Worm (Caenorhabditis elegans): Measurements from ENCODE around the gene elt-7.

elt-7 gene

ce11 chrV:4820601-4821000 is 50.1 kb downstream of the elt-7 start:
- TF ChIP-seq ceh-36 (tag; optimal IDR thresholded peaks at IDR 0.05), result no peak
- TF ChIP-seq aly-1 (tag; optimal IDR thresholded peaks at IDR 0.05), result no peak
- no peak for TF ChIP-seq ama-1 (optimal IDR thresholded peaks at IDR 0.05)
- TF ChIP-seq B0310.2 (tag; optimal IDR thresholded peaks at IDR 0.05), result no peak
- TF ChIP-seq pes-1 (GFP tag; IDR thresholded peaks at IDR 0.05), result no peak
- TF ChIP-seq tra-4 (tag; optimal IDR thresholded peaks at IDR 0.05), result no peak
- TF ChIP-seq hmg-4 (GFP tag; optimal IDR thresholded peaks at IDR 0.05), result no peak
- TF ChIP-seq tbx-37 (GFP tag; conservative IDR thresholded peaks at IDR 0.05), result no peak
